Fruit fly (Drosophila melanogaster): Measurements from ENCODE around the gene Ddr.

DNA sequence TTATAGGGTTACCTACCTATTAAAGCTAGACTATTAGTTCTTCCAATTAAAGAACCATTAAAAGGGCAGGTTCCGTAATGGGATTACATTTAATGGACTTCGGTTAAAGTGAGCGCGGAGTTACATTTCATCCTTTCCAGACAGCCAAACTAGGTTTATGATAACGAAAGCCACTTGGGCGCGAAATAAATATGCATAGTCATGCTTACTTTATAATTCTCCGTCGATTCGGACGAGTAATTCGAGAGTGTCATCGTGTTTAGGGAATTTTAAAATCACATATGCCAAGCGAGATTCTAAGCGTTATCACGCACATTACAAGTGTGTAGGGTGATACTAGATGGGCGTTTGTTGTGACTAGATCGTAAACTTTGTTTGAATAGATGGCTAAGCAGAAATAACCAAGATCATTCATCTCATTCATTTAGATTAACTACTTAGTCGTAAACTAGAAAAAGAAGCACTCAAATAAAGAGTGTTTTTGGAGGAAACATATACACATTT is 87.4 kb downstream of the Ddr start:
- TF ChIP-seq Ets96B (tag; optimal IDR thresholded peaks at IDR 0.05) (no peak), lz (GFP tag; optimal IDR thresholded peaks at IDR 0.05) (no peak), Met (GFP tag; optimal IDR thresholded peaks at IDR 0.05) (no peak), salr (GFP tag; optimal IDR thresholded peaks at IDR 0.05) (no peak), OdsH (GFP tag; optimal IDR thresholded peaks at IDR 0.05) (no peak), Sox14 (GFP tag; optimal IDR thresholded peaks at IDR 0.05) (no peak)

All from whole organism, prepupa.